Fruit fly (Drosophila melanogaster): ENCODE results near the gene Tango4.

Gene Tango4

dm6 chrX:12017815-12018439, 2.9 kb upstream of the Tango4 start, which contains the start of gene Chrac-16 (continued):
- no peak for TF ChIP-seq Optix (GFP tag; IDR thresholded peaks at IDR 0.05)
- TF ChIP-seq zen2 (GFP tag; IDR thresholded peaks at IDR 0.05; ENCODE audit: partially characterized antibody), result peak; percentile 73
- no peak for TF ChIP-seq disco-r (GFP tag; optimal IDR thresholded peaks at IDR 0.05)
- TF ChIP-seq Scr (GFP tag; IDR thresholded peaks at IDR 0.05; ENCODE audit: partially characterized antibody), result peak; percentile 78
- peak; percentile 38 for TF ChIP-seq stwl (tag; optimal IDR thresholded peaks at IDR 0.05)
- peak; percentile 70 for TF ChIP-seq HLH4C (GFP tag; IDR thresholded peaks at IDR 0.05; ENCODE audit: partially characterized antibody)
- no peak for TF ChIP-seq Meics (GFP tag; optimal IDR thresholded peaks at IDR 0.05)
- TF ChIP-seq hb (GFP tag; IDR thresholded peaks at IDR 0.05; ENCODE audit: partially characterized antibody), result peak; percentile 73
- TF ChIP-seq inv (GFP tag; IDR thresholded peaks at IDR 0.05; ENCODE audit: partially characterized antibody), result peak; percentile 77
- TF ChIP-seq Ets65A (GFP tag), result peak; percentile 9
- TF ChIP-seq amos (GFP tag; IDR thresholded peaks at IDR 0.05; ENCODE audit: partially characterized antibody), result peak; percentile 81
- TF ChIP-seq gfzf (GFP tag; optimal IDR thresholded peaks at IDR 0.05), result peak; percentile 20
- TF ChIP-seq Opbp (GFP tag; IDR thresholded peaks at IDR 0.05; ENCODE audit: partially characterized antibody), result peak; percentile 79
- TF ChIP-seq CG14860 (GFP tag; IDR thresholded peaks at IDR 0.05; ENCODE audit: partially characterized antibody), result peak; percentile 78
- peak; percentile 7; the same call in 1 of the 2 replicates for TF ChIP-seq E2f2 (GFP tag; IDR thresholded peaks at IDR 0.05)
- TF ChIP-seq CG42726 (GFP tag; IDR thresholded peaks at IDR 0.05; ENCODE audit: partially characterized antibody), result peak; percentile 54; the same call in 1 of the 2 replicates
- TF ChIP-seq sna (GFP tag; IDR thresholded peaks at IDR 0.05; ENCODE audit: partially characterized antibody), result peak; percentile 70
- TF ChIP-seq bbx (GFP tag; IDR thresholded peaks at IDR 0.05; ENCODE audit: partially characterized antibody), result peak; percentile 86
- TF ChIP-seq CG2129 (GFP tag; IDR thresholded peaks at IDR 0.05; ENCODE audit: partially characterized antibody), result peak; percentile 60
- peak; percentile 53; the same call in 1 of the 3 replicates for TF ChIP-seq mld (GFP tag; IDR thresholded peaks at IDR 0.05; ENCODE audit: partially characterized antibody)
- TF ChIP-seq sisA (GFP tag; IDR thresholded peaks at IDR 0.05), result no peak
- no peak for TF ChIP-seq CG17359 (tag; optimal IDR thresholded peaks at IDR 0.05)
- TF ChIP-seq Max (GFP tag; optimal IDR thresholded peaks at IDR 0.05), result no peak
- no peak for TF ChIP-seq CG17186 (GFP tag; optimal IDR thresholded peaks at IDR 0.05)
- TF ChIP-seq ap (GFP tag; IDR thresholded peaks at IDR 0.05), result no peak
- no peak for TF ChIP-seq sr (GFP tag; IDR thresholded peaks at IDR 0.05)
- no peak for TF ChIP-seq CG8089 (GFP tag; optimal IDR thresholded peaks at IDR 0.05)
- TF ChIP-seq CG10274 (GFP tag; optimal IDR thresholded peaks at IDR 0.05), result no peak
- peak; percentile 70 for TF ChIP-seq unc-4 (GFP tag; IDR thresholded peaks at IDR 0.05; ENCODE audit: partially characterized antibody)
- TF ChIP-seq tna (GFP tag; IDR thresholded peaks at IDR 0.05; ENCODE audit: partially characterized antibody), result peak; percentile 70
- peak; percentile 62 for TF ChIP-seq Med (GFP tag)
- TF ChIP-seq hbn (GFP tag; IDR thresholded peaks at IDR 0.05; ENCODE audit: partially characterized antibody), result peak; percentile 62
- TF ChIP-seq cwo (GFP tag; optimal IDR thresholded peaks at IDR 0.05), result no peak
- peak; percentile 29 for TF ChIP-seq pzg (GFP tag; optimal IDR thresholded peaks at IDR 0.05)
- TF ChIP-seq Sin3A (optimal IDR thresholded peaks at IDR 0.05), result peak; percentile 45
- TF ChIP-seq knrl (GFP tag; IDR thresholded peaks at IDR 0.05; ENCODE audit: partially characterized antibody), result peak; percentile 80
- no peak for TF ChIP-seq CG2712 (tag; optimal IDR thresholded peaks at IDR 0.05)
- TF ChIP-seq Dll (GFP tag; IDR thresholded peaks at IDR 0.05; ENCODE audit: partially characterized antibody), result peak; percentile 78
- no peak for TF ChIP-seq Mes4 (GFP tag; optimal IDR thresholded peaks at IDR 0.05)
- no peak for TF ChIP-seq TFAM (GFP tag; optimal IDR thresholded peaks at IDR 0.05)
- TF ChIP-seq CG34224 (GFP tag; IDR thresholded peaks at IDR 0.05; ENCODE audit: partially characterized antibody), result peak; percentile 61
- no peak for TF ChIP-seq mirr (GFP tag; optimal IDR thresholded peaks at IDR 0.05)
- no peak for TF ChIP-seq CG12391 (tag; optimal IDR thresholded peaks at IDR 0.05)
- peak; percentile 37; the same call in 2 of the 3 replicates for TF ChIP-seq row (GFP tag; IDR thresholded peaks at IDR 0.05)
- TF ChIP-seq H2.0 (GFP tag; IDR thresholded peaks at IDR 0.05), result no peak
- TF ChIP-seq CG18262 (tag; optimal IDR thresholded peaks at IDR 0.05), result no peak
- TF ChIP-seq ci (GFP tag; IDR thresholded peaks at IDR 0.05), result no peak

Measured in whole organism, embryonic.